Worm (Caenorhabditis elegans) whole organism, dauer: ENCODE results near the gene C06A12.19.
A peak's percentile ranks its signal among the peaks of the same experiment; 100 is the strongest.

Source experiments
- unc-62 ChIP-seq: sonication (generic microtip); optimal IDR thresholded peaks from 2 replicates; lab custom pipeline; 2017; ENCODE audit warnings: missing biosample characterization, missing genetic modification reagents, missing genetic modification characterization

The C06A12.19 gene

ce11 chrIV:17440001-17440400 is at the start of gene C06A12.19:
C06A12.19 (minus strand) TSS chrIV:17440101.
- TF ChIP-seq unc-62 (GFP tag; lab: Kevin White, UChicago), result no peak

- TF ChIP-seq unc-62 (GFP tag; lab: Kevin White, UChicago), result no peak
Observed at ce11 chrIV:17483230-17483629, 43.3 kb upstream of the C06A12.19 start, which contains the start of gene rabr-2. rabr-2 (minus strand) TSS chrIV:17483330.

ce11 chrIV:17475743-17476142 is 35.8 kb upstream of the C06A12.19 start, which contains the start of gene grl-24:
grl-24 (minus strand) TSS chrIV:17475843.
- TF ChIP-seq unc-62 (GFP tag; lab: Kevin White, UChicago), result no peak

ce11 chrIV:17475242-17475641 is 35.3 kb upstream of the C06A12.19 start, which contains the start of gene F11E6.9:
F11E6.9 (minus strand) TSS chrIV:17475342.
- TF ChIP-seq unc-62 (GFP tag; lab: Kevin White, UChicago), result no peak

- no peak for TF ChIP-seq unc-62 (GFP tag; lab: Kevin White, UChicago)
Observed at ce11 chrIV:17474047-17474446, 34.1 kb upstream of the C06A12.19 start.

ce11 chrIV:17473034-17473433 is 33.1 kb upstream of the C06A12.19 start, which contains the start of gene gba-3:
gba-3 (plus strand) TSS chrIV:17473334.
- TF ChIP-seq unc-62 (GFP tag; lab: Kevin White, UChicago), result no peak

ce11 chrIV:17471870-17472459 is 32.1 kb upstream of the C06A12.19 start, which contains the start of gene epic-1:
epic-1 (minus strand) TSS chrIV:17471920.
- peak; percentile 1 for TF ChIP-seq unc-62 (GFP tag; lab: Kevin White, UChicago)

- TF ChIP-seq unc-62 (GFP tag; lab: Kevin White, UChicago), result no peak
Observed at ce11 chrIV:17470096-17470602, 30.2 kb upstream of the C06A12.19 start, which contains the start of gene F11E6.4. F11E6.4 (minus strand) TSS chrIV:17470354.

- no peak for TF ChIP-seq unc-62 (GFP tag; lab: Kevin White, UChicago)
Observed at ce11 chrIV:17467825-17468224, 27.9 kb upstream of the C06A12.19 start.

ce11 chrIV:17467325-17467724 is 27.4 kb upstream of the C06A12.19 start, which contains the start of gene elo-2:
elo-2 (minus strand) TSS chrIV:17467408.
- TF ChIP-seq unc-62 (GFP tag; lab: Kevin White, UChicago), result no peak

ce11 chrIV:17465886-17466285 is 26.0 kb upstream of the C06A12.19 start, which contains the start of gene F11E6.6:
F11E6.6 (minus strand) TSS chrIV:17465986.
- no peak for TF ChIP-seq unc-62 (GFP tag; lab: Kevin White, UChicago)

ce11 chrIV:17463108-17463608 is 23.3 kb upstream of the C06A12.19 start, which contains the start of gene F11E6.10:
F11E6.10 (minus strand) TSS chrIV:17463158.
- TF ChIP-seq unc-62 (GFP tag; lab: Kevin White, UChicago), result no peak

ce11 chrIV:17461222-17461707 is 21.4 kb upstream of the C06A12.19 start, which contains the start of gene rif-1.1:
rif-1.1 (minus strand) TSS chrIV:17461272.
- no peak for TF ChIP-seq unc-62 (GFP tag; lab: Kevin White, UChicago)

- TF ChIP-seq unc-62 (GFP tag; lab: Kevin White, UChicago), result no peak
Observed at ce11 chrIV:17453996-17454395, 14.1 kb upstream of the C06A12.19 start.

- TF ChIP-seq unc-62 (GFP tag; lab: Kevin White, UChicago), result no peak
Observed at ce11 chrIV:17453200-17453599, 13.3 kb upstream of the C06A12.19 start.

ce11 chrIV:17450443-17450842 is 10.5 kb upstream of the C06A12.19 start, which contains the start of gene F11E6.8:
F11E6.8 (minus strand) TSS chrIV:17450543.
- no peak for TF ChIP-seq unc-62 (GFP tag; lab: Kevin White, UChicago)
